Fruit fly (Drosophila melanogaster): ENCODE measurements around the gene GluRIIB.

- TF ChIP-seq B-H1 (GFP tag; IDR thresholded peaks at IDR 0.05): no peak
- TF ChIP-seq insv (GFP tag; optimal IDR thresholded peaks at IDR 0.05): no peak
- no peak for TF ChIP-seq gsb-n (tag; optimal IDR thresholded peaks at IDR 0.05)
- TF ChIP-seq Mrtf (GFP tag; IDR thresholded peaks at IDR 0.05): no peak
- no peak for TF ChIP-seq Gug (GFP tag; IDR thresholded peaks at IDR 0.05)
- no peak for TF ChIP-seq PHDP (tag; optimal IDR thresholded peaks at IDR 0.05)
- TF ChIP-seq br (optimal IDR thresholded peaks at IDR 0.05): no peak
- TF ChIP-seq HmgD (GFP tag; optimal IDR thresholded peaks at IDR 0.05): no peak
- TF ChIP-seq cad (GFP tag; optimal IDR thresholded peaks at IDR 0.05): no peak
- TF ChIP-seq Ada2b (GFP tag; IDR thresholded peaks at IDR 0.05): no peak
- no peak for TF ChIP-seq hkb (optimal IDR thresholded peaks at IDR 0.05)
- no peak; the same call in 1 of the 2 replicates for TF ChIP-seq hkb (GFP tag; IDR thresholded peaks at IDR 0.05)
- TF ChIP-seq Side (GFP tag; optimal IDR thresholded peaks at IDR 0.05): no peak
- no peak for TF ChIP-seq CG16863 (GFP tag; optimal IDR thresholded peaks at IDR 0.05)
- no peak for TF ChIP-seq amos (GFP tag; IDR thresholded peaks at IDR 0.05; ENCODE audit: partially characterized antibody)
These were observed 8.0 kb downstream of the GluRIIB start for dm6 chr2L:5567103-5567502.

All from whole organism, embryonic.